Fruit fly (Drosophila melanogaster): Measurements from ENCODE around the gene nht.

Gene nht

dm6 chr2L:15275794-15276193, 42.9 kb downstream of the nht start:
- TF ChIP-seq CG3032 (tag; optimal IDR thresholded peaks at IDR 0.05), result peak; percentile 27
- TF ChIP-seq Eip93F (GFP tag; optimal IDR thresholded peaks at IDR 0.05), result no peak
- TF ChIP-seq fkh (GFP tag; optimal IDR thresholded peaks at IDR 0.05), result no peak
- TF ChIP-seq CG6854 (GFP tag; optimal IDR thresholded peaks at IDR 0.05), result peak; percentile 25
- no peak for TF ChIP-seq salr (GFP tag; optimal IDR thresholded peaks at IDR 0.05)
- no peak for TF ChIP-seq fd85E (GFP tag; optimal IDR thresholded peaks at IDR 0.05)
- peak; percentile 53; the same call in 2 of the 3 replicates for TF ChIP-seq CG6163 (GFP tag; IDR thresholded peaks at IDR 0.05)
- no peak for TF ChIP-seq CG6808 (GFP tag; optimal IDR thresholded peaks at IDR 0.05)
- 0 out of 3 replicates have a peak, but pooled peaks have one; percentile 25 for TF ChIP-seq eg (GFP tag; IDR thresholded peaks at IDR 0.05)
- peak; percentile 29 for TF ChIP-seq CG34406 (GFP tag; optimal IDR thresholded peaks at IDR 0.05)
- peak; percentile 28; the same call in 1 of the 2 replicates for TF ChIP-seq CG15336 (GFP tag; IDR thresholded peaks at IDR 0.05)
- TF ChIP-seq Sox102F (GFP tag; optimal IDR thresholded peaks at IDR 0.05), result peak; percentile 65
- peak; percentile 66 for TF ChIP-seq topi (GFP tag; optimal IDR thresholded peaks at IDR 0.05)
- TF ChIP-seq Smox (GFP tag; optimal IDR thresholded peaks at IDR 0.05), result peak; percentile 71
- peak; percentile 60 for TF ChIP-seq CG31627 (GFP tag; optimal IDR thresholded peaks at IDR 0.05)
- TF ChIP-seq CG8119 (GFP tag; IDR thresholded peaks at IDR 0.05), result no peak
- TF ChIP-seq Hr38 (GFP tag; optimal IDR thresholded peaks at IDR 0.05), result no peak
- TF ChIP-seq Met (GFP tag; optimal IDR thresholded peaks at IDR 0.05), result peak; percentile 76
- peak; percentile 5 for TF ChIP-seq spab (GFP tag; optimal IDR thresholded peaks at IDR 0.05)
- TF ChIP-seq Sox15 (GFP tag; optimal IDR thresholded peaks at IDR 0.05), result no peak
- peak; percentile 44 for TF ChIP-seq achi (GFP tag; optimal IDR thresholded peaks at IDR 0.05)
- peak; percentile 24 for TF ChIP-seq CG10669 (GFP tag; optimal IDR thresholded peaks at IDR 0.05)
- peak; percentile 79 for TF ChIP-seq esn (GFP tag; optimal IDR thresholded peaks at IDR 0.05)
- TF ChIP-seq CG6792 (GFP tag; optimal IDR thresholded peaks at IDR 0.05), result peak; percentile 62
- TF ChIP-seq Hr39 (GFP tag; optimal IDR thresholded peaks at IDR 0.05), result peak; percentile 62
- peak; percentile 86 for TF ChIP-seq svp (GFP tag)
- peak; percentile 39 for TF ChIP-seq CG8632 (GFP tag; optimal IDR thresholded peaks at IDR 0.05)
- TF ChIP-seq vri (GFP tag; optimal IDR thresholded peaks at IDR 0.05), result peak; percentile 1
- peak; percentile 74 for TF ChIP-seq Eip78C (GFP tag)
- peak; percentile 59 for TF ChIP-seq lz (GFP tag; optimal IDR thresholded peaks at IDR 0.05)
- TF ChIP-seq CG16779 (tag; optimal IDR thresholded peaks at IDR 0.05), result no peak
- TF ChIP-seq dac (GFP tag; optimal IDR thresholded peaks at IDR 0.05), result no peak
- TF ChIP-seq CG9139 (GFP tag; optimal IDR thresholded peaks at IDR 0.05), result no peak
- no peak for TF ChIP-seq CG6276 (GFP tag; optimal IDR thresholded peaks at IDR 0.05)
- no peak for TF ChIP-seq Gug (GFP tag; IDR thresholded peaks at IDR 0.05)
- TF ChIP-seq acj6 (GFP tag; optimal IDR thresholded peaks at IDR 0.05), result peak; percentile 57
- no peak for TF ChIP-seq Lpt (GFP tag; optimal IDR thresholded peaks at IDR 0.05)
- TF ChIP-seq pdm3 (GFP tag; optimal IDR thresholded peaks at IDR 0.05), result peak; percentile 58
- TF ChIP-seq CG8319 (GFP tag; optimal IDR thresholded peaks at IDR 0.05), result peak; percentile 13
- TF ChIP-seq ss (GFP tag; optimal IDR thresholded peaks at IDR 0.05), result no peak
- TF ChIP-seq Hr4 (GFP tag; optimal IDR thresholded peaks at IDR 0.05), result peak; percentile 27
- TF ChIP-seq Sox14 (GFP tag; optimal IDR thresholded peaks at IDR 0.05), result peak; percentile 34
- TF ChIP-seq dsx (GFP tag; optimal IDR thresholded peaks at IDR 0.05; ENCODE audit: poor library complexity, severe bottlenecking), result peak; percentile 36
- TF ChIP-seq CG11294 (GFP tag; IDR thresholded peaks at IDR 0.05), result no peak
- TF ChIP-seq CG7368 (GFP tag; optimal IDR thresholded peaks at IDR 0.05), result peak; percentile 18
- TF ChIP-seq CG11762 (GFP tag; optimal IDR thresholded peaks at IDR 0.05; ENCODE audit: insufficient read depth), result peak; percentile 2
- TF ChIP-seq CG11902 (GFP tag; optimal IDR thresholded peaks at IDR 0.05), result peak; percentile 30
- TF ChIP-seq cyc (GFP tag; optimal IDR thresholded peaks at IDR 0.05), result peak; percentile 68
- TF ChIP-seq fd59A (GFP tag; optimal IDR thresholded peaks at IDR 0.05), result peak; percentile 3
- TF ChIP-seq CG3919 (GFP tag; optimal IDR thresholded peaks at IDR 0.05), result peak; percentile 62
- peak; percentile 46 for TF ChIP-seq Ets21C (GFP tag; optimal IDR thresholded peaks at IDR 0.05)
- peak; percentile 59 for TF ChIP-seq OdsH (GFP tag; optimal IDR thresholded peaks at IDR 0.05)
- TF ChIP-seq Eip75B (GFP tag; optimal IDR thresholded peaks at IDR 0.05), result peak; percentile 65
